Worm (Caenorhabditis elegans) whole organism, L2 larva: ENCODE measurements around the gene igcm-1.

Source experiments
- R02D3.7 ChIP-seq: fragments of 150-350 bp; optimal IDR thresholded peaks from 2 replicates; lab custom pipeline; 2014; ENCODE audit warnings: missing biosample characterization, missing genetic modification characterization
- alr-1 ChIP-seq: fragments of 150-350 bp; optimal IDR thresholded peaks from 2 replicates; lab custom pipeline; 2014; ENCODE audit warnings: missing biosample characterization, missing genetic modification characterization
- ama-1 ChIP-seq: fragments of 150-350 bp; optimal IDR thresholded peaks from 2 replicates; lab custom pipeline; 2018; ENCODE audit warnings: inconsistent platforms
- lsy-2 ChIP-seq, 2 experiments: fragments of 150-350 bp in 1 of 2; sonication (generic microtip) in 1 of 2; optimal IDR thresholded peaks; 2 replicates each; lab custom pipeline; 2014 to 2017; ENCODE audit warnings: missing biosample characterization in 2 of 2, missing genetic modification characterization in 2 of 2
- mdl-1 ChIP-seq, 2 experiments: fragments of 150-350 bp in 1 of 2; sonication (generic microtip) in 1 of 2; optimal IDR thresholded peaks; 2 replicates each; lab custom pipeline; 2017; ENCODE audit warnings: missing biosample characterization in 2 of 2, missing genetic modification characterization in 2 of 2
- nhr-11 ChIP-seq: fragments of 150-350 bp; optimal IDR thresholded peaks from 2 replicates; lab custom pipeline; 2014; ENCODE audit warnings: missing biosample characterization, missing genetic modification characterization
- snpc-4 ChIP-seq: fragments of 150-350 bp; optimal IDR thresholded peaks from 2 replicates; lab custom pipeline; 2014; ENCODE audit warnings: missing biosample characterization, missing genetic modification characterization
- unc-39 ChIP-seq: fragments of 150-350 bp; optimal IDR thresholded peaks from 2 replicates; lab custom pipeline; 2014; ENCODE audit warnings: missing biosample characterization, missing genetic modification characterization
- ztf-1 ChIP-seq: fragments of 200-800 bp; sonication (Bioruptor generic); conservative IDR thresholded peaks from 2 replicates; pipeline ENCODE4 v1.3.6; 2022; ENCODE audit warnings: missing genetic modification characterization, missing compliant biosample characterization
- ztf-11 ChIP-seq: sonication (generic microtip); optimal IDR thresholded peaks from 2 replicates; lab custom pipeline; 2017; ENCODE audit warnings: missing biosample characterization, missing genetic modification characterization

DNA sequence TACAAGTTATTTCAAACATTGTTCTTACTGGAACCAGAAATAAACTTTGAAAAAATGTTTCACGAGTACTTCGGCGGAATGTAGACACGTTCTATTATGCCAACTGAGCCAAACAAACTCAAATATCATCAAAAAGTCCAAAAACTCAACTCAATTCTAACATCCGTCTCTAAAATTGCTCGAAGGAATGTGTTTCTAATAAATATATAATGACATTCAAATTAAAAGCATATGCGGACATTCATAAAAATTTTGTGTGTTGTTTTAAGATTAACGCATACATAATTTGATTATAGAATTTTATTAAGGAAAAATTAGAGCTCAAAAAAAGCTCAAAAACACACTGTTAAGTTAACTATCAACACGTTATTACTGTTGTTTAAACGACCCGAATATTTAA lies 5.9 kb downstream of the igcm-1 start:
- TF ChIP-seq ztf-11 (tag; lab: Kevin White, UChicago): no peak
- no peak for TF ChIP-seq snpc-4 (tag; lab: Kevin White, UChicago)
- TF ChIP-seq lsy-2 (tag; optimal IDR thresholded peaks at IDR 0.05; lab: Kevin White, UChicago): no peak
- no peak for TF ChIP-seq ztf-1
- TF ChIP-seq alr-1 (tag; lab: Kevin White, UChicago): no peak
- no peak for TF ChIP-seq unc-39
- TF ChIP-seq mdl-1 (tag; optimal IDR thresholded peaks at IDR 0.05; lab: Kevin White, UChicago): no peak
- TF ChIP-seq nhr-11: no peak
- TF ChIP-seq R02D3.7 (tag; lab: Kevin White, UChicago): no peak
- TF ChIP-seq ama-1 (lab: Kevin White, UChicago): no peak
